Fruit fly (Drosophila melanogaster): ENCODE results near the gene Rrp46.

Gene Rrp46

dm6 chr3R:10448957-10449356, 35.9 kb downstream of the Rrp46 start:
- TF ChIP-seq CG7101 (tag; optimal IDR thresholded peaks at IDR 0.05) (no peak), ovo (GFP tag; optimal IDR thresholded peaks at IDR 0.05) (no peak), toe (GFP tag; optimal IDR thresholded peaks at IDR 0.05) (no peak), tj (GFP tag; optimal IDR thresholded peaks at IDR 0.05) (no peak), Crg-1 (GFP tag; optimal IDR thresholded peaks at IDR 0.05) (no peak), pad (GFP tag; optimal IDR thresholded peaks at IDR 0.05) (no peak), Clk (GFP tag; optimal IDR thresholded peaks at IDR 0.05) (no peak)

dm6 chr3R:10454909-10455308, 41.8 kb downstream of the Rrp46 start:
- no peak for TF ChIP-seq cic (GFP tag; optimal IDR thresholded peaks at IDR 0.05)
- no peak for TF ChIP-seq ovo (GFP tag; optimal IDR thresholded peaks at IDR 0.05)
- no peak for TF ChIP-seq bab1 (GFP tag; optimal IDR thresholded peaks at IDR 0.05)
- TF ChIP-seq CG14711 (tag; optimal IDR thresholded peaks at IDR 0.05), result no peak
- TF ChIP-seq Hr96 (GFP tag; optimal IDR thresholded peaks at IDR 0.05), result no peak
- no peak for TF ChIP-seq CG11617 (GFP tag; optimal IDR thresholded peaks at IDR 0.05)
- no peak for TF ChIP-seq CG7045 (GFP tag; optimal IDR thresholded peaks at IDR 0.05)
- no peak for TF ChIP-seq toe (GFP tag; optimal IDR thresholded peaks at IDR 0.05)
- no peak for TF ChIP-seq CG12768 (GFP tag; optimal IDR thresholded peaks at IDR 0.05)
- TF ChIP-seq CG5204 (GFP tag; optimal IDR thresholded peaks at IDR 0.05), result no peak
- TF ChIP-seq Mnt (GFP tag; optimal IDR thresholded peaks at IDR 0.05), result no peak
- TF ChIP-seq Clk (GFP tag; optimal IDR thresholded peaks at IDR 0.05), result no peak
- no peak for TF ChIP-seq CG33017 (tag; optimal IDR thresholded peaks at IDR 0.05)
- TF ChIP-seq pad (GFP tag; optimal IDR thresholded peaks at IDR 0.05), result no peak
- no peak for TF ChIP-seq tj (GFP tag; optimal IDR thresholded peaks at IDR 0.05)
- no peak for TF ChIP-seq CG1620 (GFP tag; optimal IDR thresholded peaks at IDR 0.05)
- no peak for TF ChIP-seq CG7101 (tag; optimal IDR thresholded peaks at IDR 0.05)
- no peak for TF ChIP-seq cnc (optimal IDR thresholded peaks at IDR 0.05)

dm6 chr3R:10463548-10463947, 50.4 kb downstream of the Rrp46 start:
- TF ChIP-seq Clk (GFP tag; optimal IDR thresholded peaks at IDR 0.05) (no peak), CG33017 (tag; optimal IDR thresholded peaks at IDR 0.05) (no peak), toe (GFP tag; optimal IDR thresholded peaks at IDR 0.05) (no peak), Mnt (GFP tag; optimal IDR thresholded peaks at IDR 0.05) (no peak), CG7045 (GFP tag; optimal IDR thresholded peaks at IDR 0.05) (no peak), CG5204 (GFP tag; optimal IDR thresholded peaks at IDR 0.05) (no peak), cnc (optimal IDR thresholded peaks at IDR 0.05) (no peak), CG1620 (GFP tag; optimal IDR thresholded peaks at IDR 0.05) (no peak), cic (GFP tag; optimal IDR thresholded peaks at IDR 0.05) (no peak), kay (GFP tag; ENCODE audit: borderline replicate concordance) (no peak), ovo (GFP tag; optimal IDR thresholded peaks at IDR 0.05) (no peak), CG7101 (tag; optimal IDR thresholded peaks at IDR 0.05) (no peak), CG11617 (GFP tag; optimal IDR thresholded peaks at IDR 0.05) (no peak), tj (GFP tag; optimal IDR thresholded peaks at IDR 0.05) (no peak), Hr96 (GFP tag; optimal IDR thresholded peaks at IDR 0.05) (no peak), Crg-1 (GFP tag; optimal IDR thresholded peaks at IDR 0.05) (no peak), CG12768 (GFP tag; optimal IDR thresholded peaks at IDR 0.05) (no peak), bab1 (GFP tag; optimal IDR thresholded peaks at IDR 0.05) (no peak), CG14711 (tag; optimal IDR thresholded peaks at IDR 0.05) (no peak)

All from whole organism, adult.